Worm (Caenorhabditis elegans) whole organism, young adult: ENCODE data around the gene F53F4.4.

Experiments
- ama-1 ChIP-seq, 3 experiments: fragments of 150-350 bp in 1 of 3; sonication (generic microtip) in 2 of 3; optimal IDR thresholded peaks; 2 replicates each; lab custom pipeline; 2014 to 2018; ENCODE audit warnings: missing biosample characterization in 2 of 3, missing genetic modification characterization in 2 of 3, missing genetic modification reagents in 2 of 3
- gei-17 ChIP-seq: fragments of 200-800 bp; sonication (Bioruptor generic); optimal IDR thresholded peaks from 2 replicates; lab custom pipeline; 2018; ENCODE audit warnings: mild to moderate bottlenecking, missing genetic modification characterization, missing compliant biosample characterization
- snpc-4 ChIP-seq, 5 experiments: fragments of 150-350 bp in 1 of 5; sonication (generic microtip) in 4 of 5; optimal IDR thresholded peaks; 2 replicates each; lab custom pipeline; 2014 to 2018; ENCODE audit warnings: missing genetic modification characterization in 5 of 5, missing biosample characterization in 3 of 5, antibody characterized with exemption in 2 of 5, mild to moderate bottlenecking in 2 of 5, missing compliant biosample characterization in 2 of 5, missing genotype in 2 of 5, moderate library complexity in 2 of 5, missing genetic modification reagents in 1 of 5
- unc-62 ChIP-seq: fragments of 150-350 bp; optimal IDR thresholded peaks from 2 replicates; lab custom pipeline; 2014; ENCODE audit warnings: missing biosample characterization, missing genetic modification reagents, missing genetic modification characterization

- TF ChIP-seq unc-62 (GFP tag; lab: Kevin White, UChicago): no peak
- TF ChIP-seq gei-17: no peak
- no peak for TF ChIP-seq ama-1 (optimal IDR thresholded peaks at IDR 0.05; lab: Kevin White, UChicago)
- no peak for TF ChIP-seq ama-1 (GFP tag; optimal IDR thresholded peaks at IDR 0.05; lab: Kevin White, UChicago)
- no peak for TF ChIP-seq snpc-4 (GFP tag; optimal IDR thresholded peaks at IDR 0.05; lab: Kevin White, UChicago)
- no peak for TF ChIP-seq snpc-4 (tag; optimal IDR thresholded peaks at IDR 0.05; lab: Kevin White, UChicago)
Observed at ce11 chrV:13580696-13581095, 12.5 kb upstream of the F53F4.4 start, which contains the start of gene C50B8.5.
